Fruit fly (Drosophila melanogaster): ENCODE results near the gene Rpt3R.

DNA sequence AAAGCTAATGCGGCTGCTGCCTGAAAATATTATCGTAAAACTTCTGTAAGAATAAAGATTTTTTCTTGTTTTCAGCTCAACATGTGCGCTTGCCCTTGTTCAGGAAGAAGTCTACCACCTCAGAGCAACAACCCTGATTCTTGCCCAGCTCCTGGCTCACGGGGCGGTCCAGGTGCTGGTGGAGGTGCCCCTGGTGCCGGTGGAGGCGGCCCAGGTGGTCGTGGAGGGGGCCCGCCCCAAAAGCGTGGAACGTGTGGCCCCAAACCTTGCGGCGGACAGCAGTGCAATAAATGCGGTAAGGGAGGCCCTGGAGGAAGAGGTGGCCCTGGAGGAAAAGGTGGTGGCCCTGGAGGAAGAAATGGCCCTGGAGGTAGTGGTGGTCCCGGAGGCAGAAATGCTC is 12.3 kb downstream of the Rpt3R start:
- TF ChIP-seq rgr (GFP tag; optimal IDR thresholded peaks at IDR 0.05) (no peak), brk (GFP tag; optimal IDR thresholded peaks at IDR 0.05) (no peak), Mio (GFP tag; optimal IDR thresholded peaks at IDR 0.05) (no peak), Dfd (GFP tag; optimal IDR thresholded peaks at IDR 0.05) (peak; percentile 98), Jra (GFP tag; optimal IDR thresholded peaks at IDR 0.05) (no peak), psq (GFP tag; optimal IDR thresholded peaks at IDR 0.05) (no peak), h (GFP tag; optimal IDR thresholded peaks at IDR 0.05) (no peak), dsf (GFP tag; optimal IDR thresholded peaks at IDR 0.05; ENCODE audit: borderline replicate concordance) (no peak), Myc (optimal IDR thresholded peaks at IDR 0.05) (no peak), pan (optimal IDR thresholded peaks at IDR 0.05) (no peak)
